Fruit fly (Drosophila melanogaster): ENCODE measurements around the gene CG31538.

CG31538 gene

dm6 chr3R:5277735-5278134 is at the start of gene CG31538:
CG31538 (minus strand) TSS chr3R:5277835.
- TF ChIP-seq lola (GFP tag; optimal IDR thresholded peaks at IDR 0.05) (no peak), GATAd (GFP tag; optimal IDR thresholded peaks at IDR 0.05) (no peak), N (GFP tag; optimal IDR thresholded peaks at IDR 0.05) (no peak), tai (GFP tag; optimal IDR thresholded peaks at IDR 0.05) (no peak), Sp1 (GFP tag; optimal IDR thresholded peaks at IDR 0.05) (no peak), Myc (optimal IDR thresholded peaks at IDR 0.05) (no peak)

- no peak for TF ChIP-seq tai (GFP tag; optimal IDR thresholded peaks at IDR 0.05)
- no peak for TF ChIP-seq Sp1 (GFP tag; optimal IDR thresholded peaks at IDR 0.05)
- TF ChIP-seq Abd-B (GFP tag; optimal IDR thresholded peaks at IDR 0.05) = no peak
- TF ChIP-seq CG32264 (GFP tag; optimal IDR thresholded peaks at IDR 0.05) = no peak
- TF ChIP-seq Jra (GFP tag; optimal IDR thresholded peaks at IDR 0.05) = no peak
- no peak for TF ChIP-seq Dfd (GFP tag; optimal IDR thresholded peaks at IDR 0.05)
- no peak for TF ChIP-seq Myc (optimal IDR thresholded peaks at IDR 0.05)
- TF ChIP-seq lola (GFP tag; optimal IDR thresholded peaks at IDR 0.05) = no peak
- TF ChIP-seq foxo (GFP tag; optimal IDR thresholded peaks at IDR 0.05) = no peak
Observed at dm6 chr3R:5326166-5326565, 48.5 kb upstream of the CG31538 start.

- peak; percentile 45 for TF ChIP-seq Vsx2 (GFP tag; optimal IDR thresholded peaks at IDR 0.05; ENCODE audit: partially characterized antibody)
- TF ChIP-seq OdsH (GFP tag; optimal IDR thresholded peaks at IDR 0.05) = no peak
- TF ChIP-seq br (GFP tag; optimal IDR thresholded peaks at IDR 0.05) = no peak
- peak; percentile 3 to 11 for TF ChIP-seq dl (GFP tag; optimal IDR thresholded peaks at IDR 0.05; ENCODE audit: insufficient read depth in 1 of 2, partially characterized antibody in 2 of 2)
- TF ChIP-seq jim (GFP tag; optimal IDR thresholded peaks at IDR 0.05) = no peak
- TF ChIP-seq GATAd (GFP tag; optimal IDR thresholded peaks at IDR 0.05) = no peak
- no peak for TF ChIP-seq pan (optimal IDR thresholded peaks at IDR 0.05)
- peak; percentile 11 for TF ChIP-seq Rel (GFP tag; optimal IDR thresholded peaks at IDR 0.05)
- no peak for TF ChIP-seq Rel (tag; optimal IDR thresholded peaks at IDR 0.05)
- TF ChIP-seq rgr (GFP tag; optimal IDR thresholded peaks at IDR 0.05) = peak; percentile 23
- peak; percentile 40 for TF ChIP-seq h (GFP tag; optimal IDR thresholded peaks at IDR 0.05)
- peak; percentile 33 for TF ChIP-seq psq (GFP tag; optimal IDR thresholded peaks at IDR 0.05)
- no peak for TF ChIP-seq Dfd (GFP tag; optimal IDR thresholded peaks at IDR 0.05)
- no peak for TF ChIP-seq Hr83 (GFP tag; optimal IDR thresholded peaks at IDR 0.05; ENCODE audit: poor library complexity, severe bottlenecking)
- TF ChIP-seq lola (GFP tag; optimal IDR thresholded peaks at IDR 0.05) = no peak
- no peak for TF ChIP-seq Myc (optimal IDR thresholded peaks at IDR 0.05)
- no peak for TF ChIP-seq Jra (GFP tag; optimal IDR thresholded peaks at IDR 0.05)
- no peak for TF ChIP-seq HLH106 (tag; optimal IDR thresholded peaks at IDR 0.05)
- TF ChIP-seq CrebA (GFP tag; optimal IDR thresholded peaks at IDR 0.05; ENCODE audit: borderline replicate concordance) = peak; percentile 67
Observed at dm6 chr3R:5323741-5324538, 46.3 kb upstream of the CG31538 start.

- TF ChIP-seq CG32264 (GFP tag; optimal IDR thresholded peaks at IDR 0.05) (no peak), Hnf4 (GFP tag; optimal IDR thresholded peaks at IDR 0.05) (no peak), Rel (GFP tag; optimal IDR thresholded peaks at IDR 0.05) (no peak), Rel (tag; optimal IDR thresholded peaks at IDR 0.05) (no peak), dl (GFP tag; optimal IDR thresholded peaks at IDR 0.05; ENCODE audit: insufficient read depth in 1 of 2, partially characterized antibody in 2 of 2) (no peak), Abd-B (GFP tag; optimal IDR thresholded peaks at IDR 0.05) (no peak), woc (GFP tag; optimal IDR thresholded peaks at IDR 0.05) (no peak), Hr83 (GFP tag; optimal IDR thresholded peaks at IDR 0.05; ENCODE audit: poor library complexity, severe bottlenecking) (no peak), CG9705 (GFP tag; optimal IDR thresholded peaks at IDR 0.05) (no peak), ey (GFP tag; optimal IDR thresholded peaks at IDR 0.05) (no peak), GATAd (GFP tag; optimal IDR thresholded peaks at IDR 0.05) (no peak), Dfd (GFP tag; optimal IDR thresholded peaks at IDR 0.05) (no peak), dmrt93B (GFP tag; optimal IDR thresholded peaks at IDR 0.05) (no peak), rgr (GFP tag; optimal IDR thresholded peaks at IDR 0.05) (no peak)
Observed at dm6 chr3R:5322182-5322609, 44.6 kb upstream of the CG31538 start.

dm6 chr3R:5320672-5321071 is 43.0 kb upstream of the CG31538 start:
- TF ChIP-seq Sp1 (GFP tag; optimal IDR thresholded peaks at IDR 0.05) = peak; percentile 13
- no peak for TF ChIP-seq N (GFP tag; optimal IDR thresholded peaks at IDR 0.05)
- peak; percentile 17 for TF ChIP-seq h (GFP tag; optimal IDR thresholded peaks at IDR 0.05)
- no peak for TF ChIP-seq dsf (GFP tag; optimal IDR thresholded peaks at IDR 0.05; ENCODE audit: borderline replicate concordance)
- TF ChIP-seq CG9705 (GFP tag; optimal IDR thresholded peaks at IDR 0.05) = no peak

All from whole organism, wandering third instar larva.